Worm (Caenorhabditis elegans) whole organism, L1 larva: ENCODE measurements around the gene fbxb-21.

Experiments used
- C34B4.2 ChIP-seq: sonication (generic microtip); optimal IDR thresholded peaks from 2 replicates; lab custom pipeline; 2017; ENCODE audit warnings: mild to moderate bottlenecking, missing genetic modification characterization, missing compliant biosample characterization
- ceh-8 ChIP-seq: fragments of 200-800 bp; sonication (Bioruptor generic); optimal IDR thresholded peaks from 2 replicates; lab custom pipeline; 2018; ENCODE audit warnings: mild to moderate bottlenecking, missing genetic modification characterization, moderate library complexity, missing compliant biosample characterization
- fkh-10 ChIP-seq: sonication (generic microtip); optimal IDR thresholded peaks from 2 replicates; lab custom pipeline; 2017; ENCODE audit warnings: missing biosample characterization, missing genetic modification reagents, missing genetic modification characterization
- hlh-17 ChIP-seq: fragments of 200-800 bp; sonication (Bioruptor generic); optimal IDR thresholded peaks from 2 replicates; lab custom pipeline; 2018; ENCODE audit warnings: missing genetic modification characterization, mild to moderate bottlenecking, missing compliant biosample characterization, moderate library complexity, borderline replicate concordance
- unc-62 ChIP-seq: fragments of 150-350 bp; optimal IDR thresholded peaks from 2 replicates; lab custom pipeline; 2014; ENCODE audit warnings: missing biosample characterization, missing genetic modification reagents, missing genetic modification characterization

- no peak for TF ChIP-seq ceh-8
- TF ChIP-seq unc-62 (GFP tag; lab: Kevin White, UChicago), result no peak
- TF ChIP-seq C34B4.2, result no peak
- no peak for TF ChIP-seq hlh-17 (GFP tag; lab: Kevin White, UChicago)
- no peak for TF ChIP-seq fkh-10
These were observed 14.2 kb upstream of the fbxb-21 start, which contains the start of gene ZC204.14 for ce11 chrII:1662881-1663280.
